Fruit fly (Drosophila melanogaster): ENCODE measurements around the gene CG6055.

The CG6055 gene

dm6 chr2L:7515396-7515795, 49.1 kb downstream of the CG6055 start:
- TF ChIP-seq CG33017 (tag; optimal IDR thresholded peaks at IDR 0.05) = no peak
- no peak for TF ChIP-seq cic (GFP tag; optimal IDR thresholded peaks at IDR 0.05)
- no peak for TF ChIP-seq CG7101 (tag; optimal IDR thresholded peaks at IDR 0.05)
- TF ChIP-seq Clk (GFP tag; optimal IDR thresholded peaks at IDR 0.05) = no peak
- TF ChIP-seq pad (GFP tag; optimal IDR thresholded peaks at IDR 0.05) = no peak
- no peak for TF ChIP-seq Crg-1 (GFP tag; optimal IDR thresholded peaks at IDR 0.05)
- no peak for TF ChIP-seq Mnt (GFP tag; optimal IDR thresholded peaks at IDR 0.05)
- TF ChIP-seq CG12768 (GFP tag; optimal IDR thresholded peaks at IDR 0.05) = no peak

dm6 chr2L:7518896-7519295, 52.6 kb downstream of the CG6055 start:
- peak; percentile 59 for TF ChIP-seq kay (GFP tag; ENCODE audit: borderline replicate concordance)
- no peak for TF ChIP-seq CG7045 (GFP tag; optimal IDR thresholded peaks at IDR 0.05)

- TF ChIP-seq CG1620 (GFP tag; optimal IDR thresholded peaks at IDR 0.05) = no peak
- no peak for TF ChIP-seq CG7045 (GFP tag; optimal IDR thresholded peaks at IDR 0.05)
- no peak for TF ChIP-seq cnc (optimal IDR thresholded peaks at IDR 0.05)
- no peak for TF ChIP-seq Mnt (GFP tag; optimal IDR thresholded peaks at IDR 0.05)
- TF ChIP-seq CG33017 (tag; optimal IDR thresholded peaks at IDR 0.05) = no peak
- TF ChIP-seq toe (GFP tag; optimal IDR thresholded peaks at IDR 0.05) = no peak
- no peak for TF ChIP-seq Clk (GFP tag; optimal IDR thresholded peaks at IDR 0.05)
- TF ChIP-seq ovo (GFP tag; optimal IDR thresholded peaks at IDR 0.05) = no peak
- TF ChIP-seq cic (GFP tag; optimal IDR thresholded peaks at IDR 0.05) = no peak
- TF ChIP-seq CG11617 (GFP tag; optimal IDR thresholded peaks at IDR 0.05) = no peak
- TF ChIP-seq Hr96 (GFP tag; optimal IDR thresholded peaks at IDR 0.05) = no peak
- no peak for TF ChIP-seq CG14711 (tag; optimal IDR thresholded peaks at IDR 0.05)
- no peak for TF ChIP-seq CG7101 (tag; optimal IDR thresholded peaks at IDR 0.05)
Measured at dm6 chr2L:7519580-7520174, 53.3 kb downstream of the CG6055 start.

dm6 chr2L:7520575-7520974, 54.2 kb downstream of the CG6055 start:
- TF ChIP-seq cic (GFP tag; optimal IDR thresholded peaks at IDR 0.05) (no peak), CG5204 (GFP tag; optimal IDR thresholded peaks at IDR 0.05) (no peak), CG1620 (GFP tag; optimal IDR thresholded peaks at IDR 0.05) (no peak), Hr96 (GFP tag; optimal IDR thresholded peaks at IDR 0.05) (no peak), ovo (GFP tag; optimal IDR thresholded peaks at IDR 0.05) (no peak), Crg-1 (GFP tag; optimal IDR thresholded peaks at IDR 0.05) (no peak), CG12768 (GFP tag; optimal IDR thresholded peaks at IDR 0.05) (no peak), kay (GFP tag; ENCODE audit: borderline replicate concordance) (no peak), CG7101 (tag; optimal IDR thresholded peaks at IDR 0.05) (no peak), CG33017 (tag; optimal IDR thresholded peaks at IDR 0.05) (no peak), tj (GFP tag; optimal IDR thresholded peaks at IDR 0.05) (peak; percentile 16), CG11617 (GFP tag; optimal IDR thresholded peaks at IDR 0.05) (no peak), toe (GFP tag; optimal IDR thresholded peaks at IDR 0.05) (no peak), cnc (optimal IDR thresholded peaks at IDR 0.05) (no peak), pad (GFP tag; optimal IDR thresholded peaks at IDR 0.05) (no peak), bab1 (GFP tag; optimal IDR thresholded peaks at IDR 0.05) (peak; percentile 24), Mnt (GFP tag; optimal IDR thresholded peaks at IDR 0.05) (no peak)

- TF ChIP-seq bab1 (GFP tag; optimal IDR thresholded peaks at IDR 0.05) (no peak), pad (GFP tag; optimal IDR thresholded peaks at IDR 0.05) (no peak), CG7101 (tag; optimal IDR thresholded peaks at IDR 0.05) (no peak), Crg-1 (GFP tag; optimal IDR thresholded peaks at IDR 0.05) (no peak), CG11617 (GFP tag; optimal IDR thresholded peaks at IDR 0.05) (no peak), Hr96 (GFP tag; optimal IDR thresholded peaks at IDR 0.05) (no peak), kay (GFP tag; ENCODE audit: borderline replicate concordance) (no peak), CG7045 (GFP tag; optimal IDR thresholded peaks at IDR 0.05) (no peak), ovo (GFP tag; optimal IDR thresholded peaks at IDR 0.05) (no peak), Mnt (GFP tag; optimal IDR thresholded peaks at IDR 0.05) (no peak), CG12768 (GFP tag; optimal IDR thresholded peaks at IDR 0.05) (no peak), CG1620 (GFP tag; optimal IDR thresholded peaks at IDR 0.05) (no peak), CG5204 (GFP tag; optimal IDR thresholded peaks at IDR 0.05) (no peak), CG33017 (tag; optimal IDR thresholded peaks at IDR 0.05) (no peak), tj (GFP tag; optimal IDR thresholded peaks at IDR 0.05) (no peak), CG14711 (tag; optimal IDR thresholded peaks at IDR 0.05) (no peak), toe (GFP tag; optimal IDR thresholded peaks at IDR 0.05) (no peak)
Measured at dm6 chr2L:7521627-7522026, 55.3 kb downstream of the CG6055 start.
